Worm (Caenorhabditis elegans) whole organism, L4 larva: ENCODE data around the gene M142.5.

ENCODE experiments used
- D1046.2 ChIP-seq: fragments of 200-800 bp; sonication (Bioruptor generic); IDR thresholded peaks from 2 replicates; pipeline ENCODE4 v1.3.6; 2022; ENCODE audit warnings: missing genetic modification characterization, missing compliant biosample characterization
- F10B5.3 ChIP-seq: sonication (generic microtip); optimal IDR thresholded peaks from 2 replicates; lab custom pipeline; 2016; ENCODE audit warnings: mild to moderate bottlenecking, missing genetic modification characterization, missing compliant biosample characterization
- F26F4.8 ChIP-seq: fragments of 200-800 bp; sonication (Bioruptor generic); conservative IDR thresholded peaks from 2 replicates; pipeline ENCODE4 v1.3.6; 2022; ENCODE audit warnings: missing genetic modification characterization, missing compliant biosample characterization
- F44E2.7 ChIP-seq: fragments of 200-800 bp; sonication (Bioruptor generic); IDR thresholded peaks from 2 replicates; pipeline ENCODE4 v2.1.2; 2022; ENCODE audit warnings: missing genetic modification characterization, missing compliant biosample characterization
- T20F7.1 ChIP-seq: fragments of 200-800 bp; sonication (Bioruptor generic); optimal IDR thresholded peaks from 2 replicates; lab custom pipeline; 2018; ENCODE audit warnings: mild to moderate bottlenecking, missing genetic modification characterization, missing compliant biosample characterization
- T26A8.4 ChIP-seq: fragments of 200-800 bp; sonication (Bioruptor generic); IDR thresholded peaks from 2 replicates; pipeline ENCODE4 v1.3.6; 2022; ENCODE audit warnings: missing genetic modification characterization, missing compliant biosample characterization
- Y105C5A.15 ChIP-seq: fragments of 200-800 bp; sonication (Bioruptor generic); IDR thresholded peaks from 2 replicates; pipeline ENCODE4 v1.3.6; 2022; ENCODE audit warnings: missing genetic modification characterization, missing compliant biosample characterization
- Y75B8A.6 ChIP-seq: fragments of 200-800 bp; sonication (Bioruptor generic); IDR thresholded peaks from 2 replicates; pipeline ENCODE4 v1.3.6; 2022; ENCODE audit warnings: missing genetic modification reagents, missing genetic modification characterization, missing compliant biosample characterization
- aha-1 ChIP-seq: fragments of 150-350 bp; peaks from one replicate; lab custom pipeline; 2014; ENCODE audit warnings: missing biosample characterization, missing genetic modification characterization
- ama-1 ChIP-seq: fragments of 150-350 bp; optimal IDR thresholded peaks from 2 replicates; lab custom pipeline; 2014; ENCODE audit warnings: inconsistent platforms, mixed read lengths
- attf-4 ChIP-seq: sonication (generic microtip); optimal IDR thresholded peaks from 3 replicates; lab custom pipeline; 2017; ENCODE audit warnings: missing biosample characterization, missing genetic modification characterization
- ceh-44 ChIP-seq: fragments of 200-800 bp; sonication (Bioruptor generic); IDR thresholded peaks from 2 replicates; pipeline ENCODE4 v1.3.6; 2022; ENCODE audit warnings: missing genetic modification reagents, missing genetic modification characterization, missing compliant biosample characterization
- ceh-62 ChIP-seq: sonication (generic microtip); optimal IDR thresholded peaks from 2 replicates; lab custom pipeline; 2017; ENCODE audit warnings: missing biosample characterization, missing genetic modification characterization
- ceh-82 ChIP-seq: sonication (generic microtip); optimal IDR thresholded peaks from 2 replicates; lab custom pipeline; 2017; ENCODE audit warnings: missing biosample characterization, missing genetic modification characterization
- cey-2 ChIP-seq: sonication (generic microtip); optimal IDR thresholded peaks from 3 replicates; lab custom pipeline; 2017; ENCODE audit warnings: missing genetic modification characterization, mild to moderate bottlenecking, missing compliant biosample characterization, antibody characterized with exemption, borderline replicate concordance; ENCODE audit not compliant: insufficient read depth
- ctbp-1 ChIP-seq: fragments of 200-800 bp; sonication (Bioruptor generic); IDR thresholded peaks from 2 replicates; pipeline ENCODE4 v1.3.6; 2022; ENCODE audit warnings: missing genetic modification reagents, missing genetic modification characterization, missing compliant biosample characterization
- daf-16 ChIP-seq, 3 experiments: sonication (generic microtip); optimal IDR thresholded peaks; 2 replicates each; lab custom pipeline; 2016 to 2017; ENCODE audit warnings: missing genetic modification characterization in 3 of 3, missing genetic modification reagents in 3 of 3, mild to moderate bottlenecking in 2 of 3, missing compliant biosample characterization in 2 of 3, missing biosample characterization in 1 of 3, moderate library complexity in 1 of 3
- daf-19 ChIP-seq: fragments of 200-800 bp; sonication (Bioruptor generic); conservative IDR thresholded peaks from 2 replicates; pipeline ENCODE4 v1.3.6; 2022; ENCODE audit warnings: missing genetic modification characterization, missing compliant biosample characterization
- dmd-8 ChIP-seq: fragments of 200-800 bp; sonication (Bioruptor generic); IDR thresholded peaks from 2 replicates; pipeline ENCODE4 v1.3.6; 2022; ENCODE audit warnings: missing genetic modification characterization, missing compliant biosample characterization
- dmd-9 ChIP-seq: fragments of 200-800 bp; sonication (Bioruptor generic); IDR thresholded peaks from 2 replicates; pipeline ENCODE4 v1.3.6; 2022; ENCODE audit warnings: missing genetic modification reagents, missing genetic modification characterization, missing compliant biosample characterization
- dpl-1 ChIP-seq: fragments of 150-350 bp; optimal IDR thresholded peaks from 2 replicates; lab custom pipeline; 2014; ENCODE audit warnings: missing biosample characterization, missing genetic modification reagents, missing genetic modification characterization
- dve-1 ChIP-seq: sonication (generic microtip); optimal IDR thresholded peaks from 2 replicates; lab custom pipeline; 2017; ENCODE audit warnings: antibody characterized with exemption, mild to moderate bottlenecking, missing genetic modification characterization, missing compliant biosample characterization; ENCODE audit not compliant: insufficient read depth
- egl-27 ChIP-seq: sonication (generic microtip); optimal IDR thresholded peaks from 3 replicates; lab custom pipeline; 2017; ENCODE audit warnings: missing biosample characterization, missing genetic modification reagents, missing genetic modification characterization
- fos-1 ChIP-seq: fragments of 150-350 bp; optimal IDR thresholded peaks from 2 replicates; lab custom pipeline; 2014; ENCODE audit warnings: missing biosample characterization, missing genetic modification characterization
- lin-1 ChIP-seq: fragments of 200-800 bp; sonication (Bioruptor generic); IDR thresholded peaks from 2 replicates; pipeline ENCODE4 v1.3.6; 2022; ENCODE audit warnings: missing genetic modification reagents, missing genetic modification characterization, missing compliant biosample characterization
- lin-38 ChIP-seq: fragments of 200-800 bp; sonication (Bioruptor generic); IDR thresholded peaks from 2 replicates; pipeline ENCODE4 v1.3.6; 2022; ENCODE audit warnings: missing genetic modification reagents, missing genetic modification characterization, missing compliant biosample characterization
- lir-3 ChIP-seq: sonication (generic microtip); optimal IDR thresholded peaks from 2 replicates; lab custom pipeline; 2016; ENCODE audit warnings: mild to moderate bottlenecking, missing genetic modification characterization, missing compliant biosample characterization
- madf-5 ChIP-seq, 2 experiments: fragments of 200-800 bp; sonication (Bioruptor generic); IDR thresholded peaks; 2 replicates each; pipeline ENCODE4 v1.3.6; 2022; ENCODE audit warnings: missing compliant biosample characterization in 2 of 2, missing genetic modification characterization in 2 of 2
- mdt-29 ChIP-seq: fragments of 200-800 bp; sonication (Bioruptor generic); IDR thresholded peaks from 2 replicates; pipeline ENCODE4 v1.3.6; 2022; ENCODE audit warnings: missing genetic modification reagents, missing genetic modification characterization, missing compliant biosample characterization
- mes-2 ChIP-seq: sonication (generic microtip); optimal IDR thresholded peaks from 2 replicates; lab custom pipeline; 2016; ENCODE audit warnings: missing genotype, mild to moderate bottlenecking, missing genetic modification characterization, missing compliant biosample characterization; ENCODE audit not compliant: poor library complexity, severe bottlenecking
- mxl-3 ChIP-seq: fragments of 200-800 bp; sonication (Bioruptor generic); optimal IDR thresholded peaks from 2 replicates; lab custom pipeline; 2018; ENCODE audit warnings: mild to moderate bottlenecking, missing genetic modification characterization, missing compliant biosample characterization
- nhr-10 ChIP-seq: fragments of 150-350 bp; optimal IDR thresholded peaks from 2 replicates; lab custom pipeline; 2014; ENCODE audit warnings: missing biosample characterization, missing genetic modification characterization
- nhr-25 ChIP-seq: sonication (generic microtip); optimal IDR thresholded peaks from 2 replicates; lab custom pipeline; 2017; ENCODE audit warnings: missing genetic modification characterization, mild to moderate bottlenecking, missing compliant biosample characterization, antibody characterized with exemption, moderate library complexity, borderline replicate concordance; ENCODE audit not compliant: insufficient read depth
- nhr-48 ChIP-seq: sonication (generic microtip); optimal IDR thresholded peaks from 2 replicates; lab custom pipeline; 2016; ENCODE audit warnings: mild to moderate bottlenecking, missing genetic modification characterization, missing compliant biosample characterization
- nhr-6 ChIP-seq: fragments of 150-350 bp; optimal IDR thresholded peaks from 2 replicates; lab custom pipeline; 2014; ENCODE audit warnings: missing biosample characterization, missing genetic modification characterization
- php-3 ChIP-seq: fragments of 200-800 bp; sonication (Bioruptor generic); IDR thresholded peaks from 2 replicates; pipeline ENCODE4 v1.3.6; 2022; ENCODE audit warnings: missing genetic modification reagents, missing genetic modification characterization, missing compliant biosample characterization
- set-16 ChIP-seq: fragments of 200-800 bp; sonication (Bioruptor generic); IDR thresholded peaks from 2 replicates; pipeline ENCODE4 v1.3.6; 2022; ENCODE audit warnings: missing genetic modification reagents, missing genetic modification characterization, missing compliant biosample characterization
- snpc-4 ChIP-seq: fragments of 150-350 bp; optimal IDR thresholded peaks from 2 replicates; lab custom pipeline; 2014; ENCODE audit warnings: missing biosample characterization, missing genetic modification characterization
- spr-3 ChIP-seq: fragments of 200-800 bp; sonication (Bioruptor generic); optimal IDR thresholded peaks from 2 replicates; lab custom pipeline; 2018; ENCODE audit warnings: mild to moderate bottlenecking, missing genetic modification characterization, missing compliant biosample characterization
- tag-97 ChIP-seq: fragments of 200-800 bp; sonication (Bioruptor generic); IDR thresholded peaks from 2 replicates; pipeline ENCODE4 v1.3.6; 2022; ENCODE audit warnings: missing genetic modification characterization, missing compliant biosample characterization
- unc-62 ChIP-seq, 3 experiments: fragments of 150-350 bp in 1 of 3; sonication (generic microtip); optimal IDR thresholded peaks in 2 of 3; peaks in 1 of 3; 1 replicate in 1 of 3; 2 replicates in 2 of 3; lab custom pipeline; 2014 to 2017; ENCODE audit warnings: missing biosample characterization in 3 of 3, missing genetic modification characterization in 3 of 3, missing genetic modification reagents in 3 of 3, missing genotype in 1 of 3
- vab-7 ChIP-seq: fragments of 200-800 bp; sonication (Bioruptor generic); IDR thresholded peaks from 2 replicates; pipeline ENCODE4 v1.3.6; 2022; ENCODE audit warnings: missing genetic modification reagents, missing genetic modification characterization, missing compliant biosample characterization
- zfp-3 ChIP-seq: fragments of 200-800 bp; sonication (Bioruptor generic); conservative IDR thresholded peaks from 2 replicates; pipeline ENCODE4 v1.3.6; 2022; ENCODE audit warnings: missing genetic modification reagents, missing genetic modification characterization, missing compliant biosample characterization
- ztf-7 ChIP-seq: fragments of 150-350 bp; optimal IDR thresholded peaks from 2 replicates; lab custom pipeline; 2014; ENCODE audit warnings: missing biosample characterization, missing genetic modification characterization

M142.5 gene

ce11 chrIII:10881996-10882395 lies 49.0 kb upstream of the M142.5 start (continued):
- peak; percentile 53 for TF ChIP-seq dve-1
- TF ChIP-seq Y75B8A.6 (GFP tag; lab: Robert Waterston, UW), result no peak
- TF ChIP-seq zfp-3 (GFP tag; lab: Robert Waterston, UW), result no peak
- TF ChIP-seq dmd-9, result no peak
- TF ChIP-seq, all 104 proteins: peak for 13

ce11 chrIII:10888824-10889223 lies 42.2 kb upstream of the M142.5 start:
- TF ChIP-seq vab-7, result no peak
- peak; percentile 45 for TF ChIP-seq set-16 (GFP tag; lab: Robert Waterston, UW)
- TF ChIP-seq aha-1 (tag; lab: Kevin White, UChicago), result peak; percentile 93

- TF ChIP-seq set-16 (GFP tag; lab: Robert Waterston, UW) (no peak), Y105C5A.15 (no peak), mes-2 (no peak), T20F7.1 (no peak), mxl-3 (GFP tag; lab: Kevin White, UChicago) (no peak), ztf-7 (tag; lab: Kevin White, UChicago) (no peak), mdt-29 (GFP tag; lab: Robert Waterston, UW) (no peak), spr-3 (no peak), lir-3 (tag; lab: Kevin White, UChicago) (no peak)
Measured at ce11 chrIII:10894220-10894619, 36.8 kb upstream of the M142.5 start, which contains the start of gene fbxb-87. TSS of gene fbxb-87 (plus strand) at chrIII:10894520.

- TF ChIP-seq lin-1 (GFP tag; lab: Robert Waterston, UW) (no peak), Y75B8A.6 (GFP tag; lab: Robert Waterston, UW) (no peak), mxl-3 (GFP tag; lab: Kevin White, UChicago) (no peak), lin-38 (GFP tag; lab: Robert Waterston, UW) (peak; percentile 92), attf-4 (tag; lab: Kevin White, UChicago) (no peak), nhr-48 (no peak), snpc-4 (tag; lab: Kevin White, UChicago) (no peak), F44E2.7 (GFP tag; lab: Robert Waterston, UW) (no peak), ceh-82 (tag; lab: Kevin White, UChicago) (no peak), D1046.2 (GFP tag; lab: Robert Waterston, UW) (no peak), nhr-10 (tag; lab: Kevin White, UChicago) (no peak), ceh-62 (tag; lab: Kevin White, UChicago) (no peak), F10B5.3 (no peak), cey-2 (tag; lab: Kevin White, UChicago) (no peak), nhr-6 (tag; lab: Kevin White, UChicago) (peak; percentile 21), F26F4.8 (GFP tag; lab: Robert Waterston, UW) (no peak), dpl-1 (GFP tag; lab: Kevin White, UChicago) (peak; percentile 52), ceh-44 (no peak), daf-19 (GFP tag; lab: Robert Waterston, UW) (no peak), daf-16 (GFP tag; optimal IDR thresholded peaks at IDR 0.05; lab: Kevin White, UChicago) (peak in 1 of 2 experiments; percentile 7), daf-16 (tag; optimal IDR thresholded peaks at IDR 0.05; lab: Kevin White, UChicago) (no peak), nhr-25 (tag; lab: Kevin White, UChicago) (no peak), egl-27 (tag; lab: Kevin White, UChicago) (no peak), fos-1 (tag; lab: Kevin White, UChicago) (no peak), unc-62 (GFP tag; optimal IDR thresholded peaks at IDR 0.05 in 1 of 2; lab: Kevin White, UChicago) (no peak), unc-62 (tag; optimal IDR thresholded peaks at IDR 0.05; lab: Kevin White, UChicago) (no peak), zfp-3 (GFP tag; lab: Robert Waterston, UW) (no peak), ctbp-1 (no peak), aha-1 (tag; lab: Kevin White, UChicago) (no peak), ama-1 (lab: Kevin White, UChicago) (no peak), tag-97 (GFP tag; lab: Robert Waterston, UW) (no peak), php-3 (no peak), T26A8.4 (GFP tag; lab: Robert Waterston, UW) (no peak), dmd-8 (GFP tag; lab: Robert Waterston, UW) (no peak), madf-5 (GFP tag; IDR thresholded peaks at IDR 0.05; lab: Robert Waterston, UW) (no peak), mes-2 (peak; percentile 79)
Measured at ce11 chrIII:10895817-10896413, 35.1 kb upstream of the M142.5 start, which contains the start of gene com-1. TSS of gene com-1 (plus strand) at chrIII:10896363.
